Worm (Caenorhabditis elegans) whole organism, young adult: ENCODE measurements around the gene F41G4.8.

Experiments
- B0035.1 ChIP-seq: sonication (generic microtip); optimal IDR thresholded peaks from 2 replicates; lab custom pipeline; 2016; ENCODE audit warnings: missing genetic modification characterization, mild to moderate bottlenecking, missing compliant biosample characterization, missing genotype, missing genetic modification reagents
- B0261.1 ChIP-seq: sonication (generic microtip); optimal IDR thresholded peaks from 2 replicates; lab custom pipeline; 2016; ENCODE audit warnings: mild to moderate bottlenecking, missing genetic modification characterization, moderate library complexity, missing compliant biosample characterization
- F33H1.4 ChIP-seq: fragments of 200-800 bp; sonication (Bioruptor generic); IDR thresholded peaks from 2 replicates; pipeline ENCODE4 v1.3.6; 2022; ENCODE audit warnings: missing genetic modification reagents, missing genetic modification characterization, missing compliant biosample characterization
- F39B2.1 ChIP-seq: fragments of 200-800 bp; sonication (Bioruptor generic); IDR thresholded peaks from 2 replicates; pipeline ENCODE4 v1.3.6; 2022; ENCODE audit warnings: missing genetic modification reagents, missing genetic modification characterization, missing compliant biosample characterization
- F52B5.7 ChIP-seq: sonication (generic microtip); optimal IDR thresholded peaks from 2 replicates; lab custom pipeline; 2016; ENCODE audit warnings: mild to moderate bottlenecking, missing genetic modification characterization, missing compliant biosample characterization
- K11D2.4 ChIP-seq: fragments of 200-800 bp; sonication (Bioruptor generic); IDR thresholded peaks from 2 replicates; pipeline ENCODE4 v1.3.6; 2022; ENCODE audit warnings: missing genetic modification reagents, missing genetic modification characterization, missing compliant biosample characterization
- K12H6.12 ChIP-seq: fragments of 200-800 bp; sonication (Bioruptor generic); optimal IDR thresholded peaks from 2 replicates; lab custom pipeline; 2018; ENCODE audit warnings: mild to moderate bottlenecking, missing genetic modification characterization, missing compliant biosample characterization
- Y53G8AR.9 ChIP-seq: fragments of 200-800 bp; sonication (Bioruptor generic); conservative IDR thresholded peaks from 2 replicates; pipeline ENCODE4 v1.3.6; 2022; ENCODE audit warnings: missing genetic modification reagents, missing genetic modification characterization, missing compliant biosample characterization
- Y56A3A.18 ChIP-seq: fragments of 200-800 bp; sonication (Bioruptor generic); IDR thresholded peaks from 2 replicates; pipeline ENCODE4 v1.3.6; 2022; ENCODE audit warnings: missing genetic modification reagents, missing genetic modification characterization, missing compliant biosample characterization
- ZK185.1 ChIP-seq: sonication (generic microtip); optimal IDR thresholded peaks from 2 replicates; lab custom pipeline; 2016; ENCODE audit warnings: mild to moderate bottlenecking, missing genetic modification characterization, missing compliant biosample characterization; ENCODE audit not compliant: poor library complexity, severe bottlenecking
- attf-5 ChIP-seq: fragments of 200-800 bp; sonication (Bioruptor generic); optimal IDR thresholded peaks from 2 replicates; lab custom pipeline; 2018; ENCODE audit warnings: mild to moderate bottlenecking, missing genetic modification characterization, missing compliant biosample characterization
- cebp-1 ChIP-seq, 2 experiments: fragments of 200-800 bp in 1 of 2; sonication (Bioruptor generic) in 1 of 2; sonication (generic microtip) in 1 of 2; IDR thresholded peaks in 1 of 2; optimal IDR thresholded peaks in 1 of 2; 2 replicates each; pipeline versions ENCODE4 v1.3.6 to Lab custom; 2017 to 2022; ENCODE audit warnings: missing compliant biosample characterization in 2 of 2, missing genetic modification characterization in 2 of 2, mild to moderate bottlenecking in 1 of 2, missing genetic modification reagents in 1 of 2, moderate library complexity in 1 of 2
- ceh-100 ChIP-seq: fragments of 200-800 bp; sonication (Bioruptor generic); IDR thresholded peaks from 2 replicates; pipeline ENCODE4 v1.3.6; 2022; ENCODE audit warnings: missing genetic modification reagents, missing genetic modification characterization, missing compliant biosample characterization
- ceh-27 ChIP-seq: fragments of 200-800 bp; sonication (Bioruptor generic); optimal IDR thresholded peaks from 2 replicates; lab custom pipeline; 2018; ENCODE audit warnings: mild to moderate bottlenecking, missing genetic modification characterization, moderate library complexity, missing compliant biosample characterization
- efl-1 ChIP-seq: fragments of 150-350 bp; optimal IDR thresholded peaks from 2 replicates; lab custom pipeline; 2014; ENCODE audit warnings: missing biosample characterization, missing genetic modification reagents, missing genetic modification characterization
- him-1 ChIP-seq: sonication (generic microtip); optimal IDR thresholded peaks from 2 replicates; lab custom pipeline; 2016; ENCODE audit warnings: missing genotype, missing genetic modification reagents, missing genetic modification characterization, missing compliant biosample characterization
- hmg-1.2 ChIP-seq: fragments of 200-800 bp; sonication (Bioruptor generic); IDR thresholded peaks from 2 replicates; pipeline ENCODE4 v1.3.6; 2022; ENCODE audit warnings: missing genetic modification reagents, missing genetic modification characterization, missing compliant biosample characterization
- lag-1 ChIP-seq: fragments of 200-800 bp; sonication (Bioruptor generic); IDR thresholded peaks from 2 replicates; pipeline ENCODE4 v1.3.6; 2022; ENCODE audit warnings: missing genetic modification reagents, missing genetic modification characterization, missing compliant biosample characterization
- lin-40 ChIP-seq: sonication (generic microtip); optimal IDR thresholded peaks from 2 replicates; lab custom pipeline; 2016; ENCODE audit warnings: missing genetic modification characterization, mild to moderate bottlenecking, missing compliant biosample characterization, missing genotype, missing genetic modification reagents
- lin-54 ChIP-seq: fragments of 200-800 bp; sonication (Bioruptor generic); optimal IDR thresholded peaks from 2 replicates; lab custom pipeline; 2018; ENCODE audit warnings: mild to moderate bottlenecking, missing genetic modification characterization, missing compliant biosample characterization
- lir-1 ChIP-seq: fragments of 200-800 bp; sonication (Bioruptor generic); conservative IDR thresholded peaks from 2 replicates; pipeline ENCODE4 v1.3.6; 2022; ENCODE audit warnings: missing genetic modification reagents, missing genetic modification characterization, missing compliant biosample characterization
- lsy-27 ChIP-seq: sonication (generic microtip); optimal IDR thresholded peaks from 2 replicates; lab custom pipeline; 2017; ENCODE audit warnings: missing genetic modification characterization, mild to moderate bottlenecking, missing compliant biosample characterization, antibody characterized with exemption, missing genotype, borderline replicate concordance; ENCODE audit not compliant: insufficient read depth
- mel-28 ChIP-seq: sonication (generic microtip); optimal IDR thresholded peaks from 2 replicates; lab custom pipeline; 2016; ENCODE audit warnings: borderline replicate concordance, mild to moderate bottlenecking, missing genetic modification characterization, missing compliant biosample characterization
- nfya-2 ChIP-seq: fragments of 200-800 bp; sonication (Bioruptor generic); IDR thresholded peaks from 2 replicates; pipeline ENCODE4 v1.3.6; 2022; ENCODE audit warnings: missing genetic modification reagents, missing genetic modification characterization, missing compliant biosample characterization
- nfyb-1 ChIP-seq: fragments of 200-800 bp; sonication (Bioruptor generic); IDR thresholded peaks from 2 replicates; pipeline ENCODE4 v1.3.6; 2022; ENCODE audit warnings: missing genetic modification reagents, missing genetic modification characterization, missing compliant biosample characterization
- nhr-80 ChIP-seq: sonication (generic microtip); optimal IDR thresholded peaks from 2 replicates; lab custom pipeline; 2016; ENCODE audit warnings: missing genetic modification characterization, missing compliant biosample characterization
- pbrm-1 ChIP-seq: fragments of 200-800 bp; sonication (Bioruptor generic); IDR thresholded peaks from 2 replicates; pipeline ENCODE4 v1.3.6; 2022; ENCODE audit warnings: missing genetic modification reagents, missing genetic modification characterization, missing compliant biosample characterization
- pha-4 ChIP-seq: fragments of 150-350 bp; sonication (generic microtip); optimal IDR thresholded peaks from 2 replicates; lab custom pipeline; 2014; ENCODE audit warnings: missing biosample characterization, missing genetic modification reagents, missing genetic modification characterization
- rec-8 ChIP-seq, 2 experiments: sonication (generic microtip); optimal IDR thresholded peaks; 2 replicates each; lab custom pipeline; 2016; ENCODE audit warnings: mild to moderate bottlenecking in 2 of 2, missing genetic modification characterization in 2 of 2, missing genetic modification reagents in 2 of 2, missing genotype in 2 of 2, missing biosample characterization in 1 of 2, missing compliant biosample characterization in 1 of 2, moderate library complexity in 1 of 2
- rpc-1 ChIP-seq, 2 experiments: fragments of 150-350 bp in 1 of 2; sonication (generic microtip) in 1 of 2; optimal IDR thresholded peaks; 2 replicates each; lab custom pipeline; 2014 to 2018; ENCODE audit warnings: missing biosample characterization in 1 of 2, missing genetic modification characterization in 1 of 2, missing genetic modification reagents in 1 of 2, missing genotype in 1 of 2
- snpc-1.1 ChIP-seq: sonication (generic microtip); optimal IDR thresholded peaks from 2 replicates; lab custom pipeline; 2017; ENCODE audit warnings: missing genetic modification characterization, mild to moderate bottlenecking, missing compliant biosample characterization, antibody characterized with exemption, moderate library complexity, missing genotype, missing genetic modification reagents; ENCODE audit not compliant: insufficient read depth
- unc-130 ChIP-seq: sonication (generic microtip); optimal IDR thresholded peaks from 2 replicates; lab custom pipeline; 2016; ENCODE audit warnings: missing genetic modification reagents, missing genetic modification characterization, missing compliant biosample characterization
- unc-62 ChIP-seq: fragments of 150-350 bp; optimal IDR thresholded peaks from 2 replicates; lab custom pipeline; 2014; ENCODE audit warnings: missing biosample characterization, missing genetic modification reagents, missing genetic modification characterization
- zfh-2 ChIP-seq: fragments of 200-800 bp; sonication (Bioruptor generic); conservative IDR thresholded peaks from 2 replicates; pipeline ENCODE4 v1.3.6; 2022; ENCODE audit warnings: missing genetic modification reagents, missing genetic modification characterization, missing compliant biosample characterization

F41G4.8 gene

DNA sequence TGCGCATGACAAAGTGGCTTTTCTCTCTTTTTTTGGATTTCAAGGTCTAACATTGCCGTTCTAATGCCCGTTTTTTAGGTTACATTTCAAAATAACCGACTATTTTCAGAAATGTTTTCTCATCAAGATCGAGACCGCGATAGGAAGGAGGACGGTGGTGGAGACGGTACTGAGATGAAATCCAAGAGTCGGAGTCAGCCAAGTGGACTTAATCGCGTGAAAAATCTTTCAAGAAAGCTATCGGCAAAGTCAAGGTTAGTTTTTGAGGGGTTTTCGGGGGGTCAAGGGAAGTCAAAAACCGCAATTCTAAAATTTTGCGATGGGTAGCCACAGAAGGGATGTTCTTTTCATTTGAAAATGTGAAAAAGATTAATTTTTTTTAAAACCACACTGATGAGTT is 48.8 kb downstream of the F41G4.8 start, which contains the start of gene aak-2:
TSS of gene aak-2 (plus strand) at position 110 of the 400 bp plus-strand sequence.
- TF ChIP-seq ceh-27 (GFP tag; lab: Kevin White, UChicago) (no peak), efl-1 (no peak), snpc-1.1 (no peak), ZK185.1 (tag; lab: Kevin White, UChicago) (no peak), rpc-1 (optimal IDR thresholded peaks at IDR 0.05; lab: Kevin White, UChicago) (no peak), rpc-1 (tag; optimal IDR thresholded peaks at IDR 0.05; lab: Kevin White, UChicago) (no peak), lag-1 (no peak), hmg-1.2 (no peak), F33H1.4 (no peak), K12H6.12 (tag; lab: Kevin White, UChicago) (no peak), F52B5.7 (no peak), nfyb-1 (GFP tag; lab: Robert Waterston, UW) (no peak), pbrm-1 (no peak), K11D2.4 (GFP tag; lab: Robert Waterston, UW) (no peak), unc-62 (GFP tag; lab: Kevin White, UChicago) (no peak), rec-8 (tag; optimal IDR thresholded peaks at IDR 0.05; lab: Kevin White, UChicago) (no peak)
- TF ChIP-seq, all 124 proteins: peak for 0

DNA sequence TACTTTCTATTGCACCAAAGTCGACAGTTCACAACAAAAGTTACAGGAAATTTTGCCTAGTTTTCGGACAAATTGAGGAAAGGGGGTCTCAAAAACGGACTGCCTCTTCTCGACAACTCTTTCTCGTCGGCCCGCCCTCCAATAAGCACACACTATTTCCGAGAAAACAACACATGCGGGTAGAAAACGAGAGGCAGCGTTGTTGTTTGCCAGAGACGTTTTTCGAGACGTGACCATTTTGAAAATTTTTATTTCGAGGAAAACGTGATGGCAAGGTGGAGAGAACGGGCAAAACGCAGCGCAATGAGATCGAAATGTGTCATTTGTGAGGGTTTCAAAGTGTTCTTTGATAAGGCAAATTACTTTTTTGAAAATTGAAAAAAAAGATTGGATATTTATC is 51.4 kb downstream of the F41G4.8 start:
- TF ChIP-seq lin-54 (GFP tag; lab: Kevin White, UChicago) (no peak), pha-4 (tag; lab: Kevin White, UChicago) (peak; percentile 21), zfh-2 (peak; percentile 36; the same call in 1 of the 2 replicates), ZK185.1 (tag; lab: Kevin White, UChicago) (no peak), attf-5 (GFP tag; lab: Kevin White, UChicago) (peak; percentile 11), Y53G8AR.9 (no peak), unc-130 (GFP tag; lab: Kevin White, UChicago) (no peak), nfya-2 (GFP tag; lab: Robert Waterston, UW) (no peak), lir-1 (GFP tag; lab: Robert Waterston, UW) (0 out of 2 replicates have a peak, but pooled peaks have one; percentile 40), ceh-100 (GFP tag; lab: Robert Waterston, UW) (no peak), cebp-1 (GFP tag; IDR thresholded peaks at IDR 0.05; lab: Robert Waterston, UW) (no peak), cebp-1 (tag; optimal IDR thresholded peaks at IDR 0.05; lab: Kevin White, UChicago) (peak; percentile 60), Y56A3A.18 (GFP tag; lab: Robert Waterston, UW) (no peak), nhr-80 (no peak), hmg-1.2 (peak; percentile 46; the same call in 1 of the 2 replicates), B0035.1 (tag; lab: Kevin White, UChicago) (no peak), lsy-27 (no peak), him-1 (tag; lab: Kevin White, UChicago) (no peak), mel-28 (no peak), B0261.1 (tag; lab: Kevin White, UChicago) (no peak), lin-40 (tag; lab: Kevin White, UChicago) (peak; percentile 25), F39B2.1 (GFP tag; lab: Robert Waterston, UW) (no peak)
